Fruit fly (Drosophila melanogaster) whole organism, embryonic: ENCODE results near the gene Cbp20.

Experiments
- Awh ChIP-seq: fragments of 200-800 bp; sonication (Bioruptor generic); IDR thresholded peaks from 2 replicates; pipeline ENCODE4, ENCODE4 v1.3.6; 2022; ENCODE audit warnings: missing biosample characterization, missing genetic modification characterization
- CG12299 ChIP-seq: fragments of 200-800 bp; sonication (Bioruptor generic); optimal IDR thresholded peaks from 2 replicates; lab custom pipeline; 2018; ENCODE audit warnings: missing biosample characterization, mild to moderate bottlenecking, missing genetic modification characterization
- CG12659 ChIP-seq: fragments of 200-800 bp; sonication (Bioruptor generic); optimal IDR thresholded peaks from 3 replicates; lab custom pipeline; 2017; ENCODE audit warnings: mild to moderate bottlenecking, missing biosample characterization, missing genetic modification reagents, missing genetic modification characterization
- CG15514 ChIP-seq: fragments of 200-800 bp; sonication (Bioruptor generic); optimal IDR thresholded peaks from 3 replicates; lab custom pipeline; 2017; ENCODE audit warnings: missing biosample characterization, missing genetic modification characterization, mild to moderate bottlenecking, moderate library complexity, missing genetic modification reagents
- CG16779 ChIP-seq: fragments of 200-800 bp; sonication (Bioruptor generic); IDR thresholded peaks from 2 replicates; pipeline ENCODE4 v1.3.6; 2022; ENCODE audit warnings: missing biosample characterization, missing genetic modification characterization
- CG17328 ChIP-seq: fragments of 200-800 bp; sonication (Bioruptor generic); IDR thresholded peaks from 2 replicates; pipeline ENCODE4 v1.3.6; 2022; ENCODE audit warnings: missing biosample characterization, missing genetic modification characterization
- CG17802 ChIP-seq: fragments of 200-800 bp; sonication (Bioruptor generic); optimal IDR thresholded peaks from 2 replicates; lab custom pipeline; 2018; ENCODE audit warnings: missing biosample characterization, mild to moderate bottlenecking, missing genetic modification characterization, moderate library complexity
- CG1792 ChIP-seq: fragments of 200-800 bp; sonication (Bioruptor generic); optimal IDR thresholded peaks from 2 replicates; lab custom pipeline; 2016; ENCODE audit warnings: missing biosample characterization, missing genetic modification characterization
- CG30403 ChIP-seq: fragments of 200-800 bp; sonication (Bioruptor generic); optimal IDR thresholded peaks from 3 replicates; lab custom pipeline; 2016; ENCODE audit warnings: missing biosample characterization, missing genetic modification characterization
- CG30431 ChIP-seq: fragments of 200-800 bp; sonication (Bioruptor generic); optimal IDR thresholded peaks from 2 replicates; lab custom pipeline; 2017; ENCODE audit warnings: missing biosample characterization, missing genetic modification characterization
- CG31441 ChIP-seq: fragments of 200-800 bp; sonication (Bioruptor generic); IDR thresholded peaks from 2 replicates; pipeline ENCODE4 v1.3.6; 2022; ENCODE audit warnings: missing biosample characterization, missing genetic modification characterization
- CG3281 ChIP-seq: fragments of 200-800 bp; sonication (Bioruptor generic); optimal IDR thresholded peaks from 3 replicates; lab custom pipeline; 2017; ENCODE audit warnings: missing biosample characterization, mild to moderate bottlenecking, missing genetic modification characterization
- CG3726 ChIP-seq: fragments of 200-800 bp; sonication (Bioruptor generic); IDR thresholded peaks from 3 replicates; pipeline ENCODE4, ENCODE4 v1.3.6; 2022; ENCODE audit warnings: missing biosample characterization, missing genetic modification characterization
- CG3838 ChIP-seq: fragments of 200-800 bp; sonication (Bioruptor generic); optimal IDR thresholded peaks from 3 replicates; lab custom pipeline; 2016; ENCODE audit warnings: missing biosample characterization, missing genetic modification characterization
- CG4854 ChIP-seq: fragments of 200-800 bp; sonication (Bioruptor generic); optimal IDR thresholded peaks from 2 replicates; lab custom pipeline; 2016; ENCODE audit warnings: missing biosample characterization, missing genetic modification characterization, inconsistent platforms
- CG5245 ChIP-seq: fragments of 200-800 bp; sonication (Bioruptor generic); optimal IDR thresholded peaks from 3 replicates; lab custom pipeline; 2016; ENCODE audit warnings: missing biosample characterization, missing genetic modification characterization
- CG6791 ChIP-seq: fragments of 200-800 bp; sonication (Bioruptor generic); IDR thresholded peaks from 3 replicates; pipeline ENCODE4 v1.3.6; 2022; ENCODE audit warnings: missing biosample characterization, missing genetic modification characterization; ENCODE audit not compliant: partially characterized antibody
- CG7372 ChIP-seq: fragments of 200-800 bp; sonication (Bioruptor generic); IDR thresholded peaks from 2 replicates; pipeline ENCODE4 v1.3.6; 2022; ENCODE audit warnings: missing biosample characterization, missing genetic modification characterization
- CG8089 ChIP-seq: fragments of 200-800 bp; sonication (Bioruptor generic); optimal IDR thresholded peaks from 3 replicates; lab custom pipeline; 2016; ENCODE audit warnings: missing biosample characterization, missing genetic modification characterization
- CG8281 ChIP-seq: fragments of 200-800 bp; sonication (Bioruptor generic); optimal IDR thresholded peaks from 2 replicates; lab custom pipeline; 2018; ENCODE audit warnings: missing biosample characterization, mild to moderate bottlenecking, missing genetic modification characterization, moderate library complexity
- CG9932 ChIP-seq: fragments of 200-800 bp; sonication (Bioruptor generic); IDR thresholded peaks from 2 replicates; pipeline ENCODE4 v1.3.6; 2022; ENCODE audit warnings: missing biosample characterization, missing genetic modification characterization
- Dref ChIP-seq: fragments of 200-800 bp; sonication (Bioruptor generic); IDR thresholded peaks from 2 replicates; pipeline ENCODE4 v1.3.6; 2022; ENCODE audit warnings: missing biosample characterization, missing genetic modification characterization
- Gsc ChIP-seq: fragments of 200-800 bp; sonication (Bioruptor generic); IDR thresholded peaks from 2 replicates; pipeline ENCODE4 v1.3.6; 2022; ENCODE audit warnings: missing biosample characterization, missing genetic modification characterization
- Kr ChIP-seq: fragments of 200-800 bp; sonication (Bioruptor generic); optimal IDR thresholded peaks from 2 replicates; lab custom pipeline; 2017; ENCODE audit warnings: missing biosample characterization, mild to moderate bottlenecking, missing genetic modification characterization
- MESR4 ChIP-seq: fragments of 200-800 bp; sonication (Bioruptor generic); optimal IDR thresholded peaks from 2 replicates; lab custom pipeline; 2018; ENCODE audit warnings: missing biosample characterization, mild to moderate bottlenecking, missing genetic modification characterization, moderate library complexity
- Meics ChIP-seq: fragments of 200-800 bp; sonication (Bioruptor generic); optimal IDR thresholded peaks from 2 replicates; lab custom pipeline; 2017; ENCODE audit warnings: missing biosample characterization, mild to moderate bottlenecking, missing genetic modification characterization
- NK7.1 ChIP-seq: fragments of 200-800 bp; sonication (Bioruptor generic); optimal IDR thresholded peaks from 3 replicates; lab custom pipeline; 2016; ENCODE audit warnings: missing biosample characterization, missing genetic modification characterization
- Nf-YC ChIP-seq: fragments of 200-800 bp; optimal IDR thresholded peaks from 3 replicates; lab custom pipeline; 2019; ENCODE audit warnings: missing biosample characterization, mild to moderate bottlenecking, missing genetic modification characterization, moderate library complexity
- Oaz ChIP-seq: fragments of 200-800 bp; sonication (Bioruptor generic); IDR thresholded peaks from 2 replicates; pipeline ENCODE4 v1.3.6; 2022; ENCODE audit warnings: missing biosample characterization, missing genetic modification characterization
- Opbp ChIP-seq: fragments of 200-800 bp; sonication (Bioruptor generic); IDR thresholded peaks from 3 replicates; pipeline ENCODE4 v1.3.6; 2022; ENCODE audit warnings: missing biosample characterization, missing genetic modification characterization; ENCODE audit not compliant: partially characterized antibody
- Scr ChIP-seq: fragments of 200-800 bp; sonication (Bioruptor generic); IDR thresholded peaks from 2 replicates; pipeline ENCODE4 v1.3.6; 2022; ENCODE audit warnings: missing biosample characterization, missing genetic modification characterization; ENCODE audit not compliant: partially characterized antibody
- Side ChIP-seq: fragments of 200-800 bp; sonication (Bioruptor generic); optimal IDR thresholded peaks from 2 replicates; lab custom pipeline; 2016; ENCODE audit warnings: missing biosample characterization, missing genetic modification characterization
- bsh ChIP-seq, 2 experiments: fragments of 200-800 bp; sonication (Bioruptor generic); optimal IDR thresholded peaks; 2 replicates each; lab custom pipeline; 2017 to 2018; ENCODE audit warnings: mild to moderate bottlenecking in 2 of 2, missing biosample characterization in 2 of 2, missing genetic modification characterization in 2 of 2, moderate library complexity in 1 of 2
- en ChIP-seq: fragments of 200-800 bp; sonication (Bioruptor generic); optimal IDR thresholded peaks from 2 replicates; lab custom pipeline; 2016; ENCODE audit warnings: missing biosample characterization, missing genetic modification characterization
- eve ChIP-seq, 2 experiments: fragments of >200 bp; optimal IDR thresholded peaks; 2 replicates each; lab custom pipeline; 2017; ENCODE audit warnings: missing biosample characterization in 2 of 2, missing genetic modification characterization in 2 of 2
- ewg ChIP-seq: fragments of 200-800 bp; sonication (Bioruptor generic); optimal IDR thresholded peaks from 3 replicates; lab custom pipeline; 2017; ENCODE audit warnings: mild to moderate bottlenecking, missing biosample characterization, missing genetic modification reagents, missing genetic modification characterization
- fu2 ChIP-seq: fragments of 200-800 bp; sonication (Bioruptor generic); optimal IDR thresholded peaks from 2 replicates; lab custom pipeline; 2016; ENCODE audit warnings: missing biosample characterization, missing genetic modification characterization
- gcm2 ChIP-seq: fragments of 200-800 bp; sonication (Bioruptor generic); optimal IDR thresholded peaks from 2 replicates; lab custom pipeline; 2016; ENCODE audit warnings: missing biosample characterization, missing genetic modification characterization
- gsb ChIP-seq: fragments of 200-800 bp; sonication (Bioruptor generic); IDR thresholded peaks from 2 replicates; pipeline ENCODE4 v1.3.6; 2022; ENCODE audit warnings: missing biosample characterization, missing genetic modification characterization
- gt ChIP-seq: fragments of 200-800 bp; sonication (Bioruptor generic); IDR thresholded peaks from 2 replicates; pipeline ENCODE4 v1.3.6; 2022; ENCODE audit warnings: missing biosample characterization, missing genetic modification characterization
- hb ChIP-seq: fragments of 200-800 bp; sonication (Bioruptor generic); IDR thresholded peaks from 3 replicates; pipeline ENCODE4 v1.3.6; 2022; ENCODE audit warnings: missing biosample characterization, missing genetic modification characterization; ENCODE audit not compliant: partially characterized antibody
- prd ChIP-seq, 3 experiments: fragments of >200 bp in 2 of 3; fragments of 200-800 bp in 1 of 3; sonication (Bioruptor generic) in 1 of 3; optimal IDR thresholded peaks in 2 of 3; IDR thresholded peaks in 1 of 3; 2 replicates in 2 of 3; 3 replicates in 1 of 3; pipeline versions ENCODE4 v1.3.6 to Lab custom; 2017 to 2022; ENCODE audit warnings: missing biosample characterization in 1 of 3, missing genetic modification characterization in 1 of 3
- pzg ChIP-seq: fragments of 200-800 bp; sonication (Bioruptor generic); optimal IDR thresholded peaks from 3 replicates; lab custom pipeline; 2018; ENCODE audit warnings: missing biosample characterization, mild to moderate bottlenecking, missing genetic modification characterization, moderate library complexity
- run ChIP-seq: fragments of 200-800 bp; sonication (Bioruptor generic); optimal IDR thresholded peaks from 3 replicates; lab custom pipeline; 2018; ENCODE audit warnings: missing biosample characterization, mild to moderate bottlenecking, missing genetic modification characterization
- tin ChIP-seq: fragments of 200-800 bp; sonication (Bioruptor generic); optimal IDR thresholded peaks from 3 replicates; lab custom pipeline; 2016; ENCODE audit warnings: missing biosample characterization, missing genetic modification characterization
- vfl ChIP-seq: fragments of 200-800 bp; sonication (Bioruptor generic); optimal IDR thresholded peaks from 2 replicates; lab custom pipeline; 2016; ENCODE audit warnings: missing biosample characterization, missing genetic modification characterization
- vvl ChIP-seq: fragments of 200-800 bp; sonication (Bioruptor generic); IDR thresholded peaks from 2 replicates; pipeline ENCODE4 v1.3.6; 2022; ENCODE audit warnings: missing biosample characterization, missing genetic modification characterization

The Cbp20 gene

dm6 chr3R:18171983-18172967 is 7.8 kb downstream of the Cbp20 start (continued):
- TF ChIP-seq CG9932 (GFP tag; lab: Robert Waterston, UW) (peak; percentile 82), CG30431 (GFP tag; lab: Kevin White, UChicago) (peak; percentile 87), prd (optimal IDR thresholded peaks at IDR 0.05; lab: Kevin White, UChicago) (no peak), prd (GFP tag; IDR thresholded peaks at IDR 0.05; lab: Robert Waterston, UW) (peak; percentile 93), CG12659 (peak; percentile 95), CG3838 (GFP tag; lab: Kevin White, UChicago) (peak; percentile 72), CG12299 (tag; lab: Kevin White, UChicago) (peak; percentile 87), Dref (GFP tag; lab: Robert Waterston, UW) (peak; percentile 38; the same call in 1 of the 2 replicates), CG17328 (peak; percentile 87), vfl (peak; percentile 79), pzg (GFP tag; lab: Kevin White, UChicago) (peak; percentile 3), eve (GFP tag; optimal IDR thresholded peaks at IDR 0.05; lab: Kevin White, UChicago) (no peak), Meics (GFP tag; lab: Kevin White, UChicago) (peak; percentile 94), CG16779 (GFP tag; lab: Robert Waterston, UW) (0 out of 2 replicates have a peak, but pooled peaks have one; percentile 15), Opbp (GFP tag; lab: Robert Waterston, UW) (no peak), Oaz (GFP tag; lab: Robert Waterston, UW) (peak; percentile 77), MESR4 (GFP tag; lab: Kevin White, UChicago) (peak; percentile 27), CG7372 (GFP tag; lab: Robert Waterston, UW) (peak; percentile 88), vvl (peak; percentile 93), CG6791 (GFP tag; lab: Robert Waterston, UW) (no peak), ewg (GFP tag; lab: Kevin White, UChicago) (peak; percentile 96), CG1792 (GFP tag; lab: Kevin White, UChicago) (peak; percentile 83), gsb (peak; percentile 73), CG8089 (GFP tag; lab: Kevin White, UChicago) (peak; percentile 89), Side (GFP tag; lab: Kevin White, UChicago) (peak; percentile 91), en (peak; percentile 82), CG4854 (peak; percentile 84), CG15514 (GFP tag; lab: Kevin White, UChicago) (peak; percentile 81), fu2 (GFP tag; lab: Kevin White, UChicago) (peak; percentile 90), tin (GFP tag; lab: Kevin White, UChicago) (peak; percentile 92), hb (GFP tag; lab: Robert Waterston, UW) (no peak), Gsc (GFP tag; lab: Robert Waterston, UW) (peak; percentile 69), Scr (GFP tag; lab: Robert Waterston, UW) (no peak), CG31441 (peak; percentile 98), CG5245 (GFP tag; lab: Kevin White, UChicago) (peak; percentile 89), Awh (GFP tag; lab: Robert Waterston, UW) (peak; percentile 82), CG17802 (tag; lab: Kevin White, UChicago) (peak; percentile 54), CG3726 (GFP tag; lab: Robert Waterston, UW) (peak; percentile 72), Nf-YC (tag; lab: Kevin White, UChicago) (peak; percentile 86), CG30403 (GFP tag; lab: Kevin White, UChicago) (peak; percentile 96), gt (GFP tag; lab: Robert Waterston, UW) (peak; percentile 68; the same call in 1 of the 2 replicates), run (peak; percentile 88), gcm2 (GFP tag; lab: Kevin White, UChicago) (peak; percentile 89), NK7.1 (GFP tag; lab: Kevin White, UChicago) (peak; percentile 78), bsh (GFP tag; optimal IDR thresholded peaks at IDR 0.05; lab: Kevin White, UChicago) (peak; percentile 85 to 96), CG8281 (tag; lab: Kevin White, UChicago) (peak; percentile 82), CG3281 (peak; percentile 94), Kr (GFP tag; lab: Kevin White, UChicago) (peak; percentile 21)
